Fruit fly (Drosophila melanogaster) whole organism, prepupa: ENCODE measurements around the gene CG9578.

ENCODE experiments used
- Blimp-1 ChIP-seq: fragments of 200-800 bp; sonication (Bioruptor generic); optimal IDR thresholded peaks from 3 replicates; lab custom pipeline; 2017; ENCODE audit warnings: missing biosample characterization, missing genetic modification characterization, mild to moderate bottlenecking, moderate library complexity, missing genetic modification reagents
- CG11294 ChIP-seq: fragments of 200-800 bp; sonication (Bioruptor generic); IDR thresholded peaks from 2 replicates; pipeline ENCODE4 v1.3.6; 2022; ENCODE audit warnings: missing biosample characterization, missing genetic modification characterization
- CG11762 ChIP-seq: fragments of 200-800 bp; sonication (Bioruptor generic); optimal IDR thresholded peaks from 3 replicates; lab custom pipeline; 2016; ENCODE audit warnings: missing biosample characterization, missing genetic modification characterization; ENCODE audit not compliant: insufficient read depth
- CG16779 ChIP-seq: fragments of 200-800 bp; sonication (Bioruptor generic); optimal IDR thresholded peaks from 3 replicates; lab custom pipeline; 2017; ENCODE audit warnings: missing biosample characterization, mild to moderate bottlenecking, missing genetic modification characterization
- CG3032 ChIP-seq: fragments of 200-800 bp; optimal IDR thresholded peaks from 2 replicates; lab custom pipeline; 2019; ENCODE audit warnings: missing biosample characterization, mild to moderate bottlenecking, missing genetic modification characterization, moderate library complexity
- CG31627 ChIP-seq: fragments of 200-800 bp; sonication (Bioruptor generic); optimal IDR thresholded peaks from 3 replicates; lab custom pipeline; 2016; ENCODE audit warnings: missing biosample characterization, missing genetic modification characterization
- CG6163 ChIP-seq: fragments of 200-800 bp; sonication (Bioruptor generic); IDR thresholded peaks from 3 replicates; pipeline ENCODE4 v1.3.6; 2022; ENCODE audit warnings: missing biosample characterization, missing genetic modification characterization
- CG6792 ChIP-seq: fragments of 200-800 bp; sonication (Bioruptor generic); optimal IDR thresholded peaks from 3 replicates; lab custom pipeline; 2016; ENCODE audit warnings: missing biosample characterization, missing genetic modification characterization
- CG6854 ChIP-seq: fragments of 200-800 bp; sonication (Bioruptor generic); optimal IDR thresholded peaks from 2 replicates; lab custom pipeline; 2017; ENCODE audit warnings: missing biosample characterization, mild to moderate bottlenecking, missing genetic modification characterization
- CG8632 ChIP-seq: fragments of 200-800 bp; sonication (Bioruptor generic); optimal IDR thresholded peaks from 3 replicates; lab custom pipeline; 2016; ENCODE audit warnings: missing biosample characterization, missing genetic modification characterization
- Met ChIP-seq: fragments of 200-800 bp; sonication (Bioruptor generic); optimal IDR thresholded peaks from 3 replicates; lab custom pipeline; 2016; ENCODE audit warnings: missing biosample characterization, missing genetic modification characterization
- OdsH ChIP-seq: fragments of 200-800 bp; sonication (Bioruptor generic); optimal IDR thresholded peaks from 3 replicates; lab custom pipeline; 2016; ENCODE audit warnings: missing biosample characterization, missing genetic modification characterization
- lz ChIP-seq: fragments of 200-800 bp; sonication (Bioruptor generic); optimal IDR thresholded peaks from 3 replicates; lab custom pipeline; 2016; ENCODE audit warnings: missing biosample characterization, missing genetic modification characterization
- net ChIP-seq: fragments of 200-800 bp; sonication (Bioruptor generic); optimal IDR thresholded peaks from 3 replicates; lab custom pipeline; 2016; ENCODE audit warnings: missing biosample characterization, missing genetic modification characterization

DNA sequence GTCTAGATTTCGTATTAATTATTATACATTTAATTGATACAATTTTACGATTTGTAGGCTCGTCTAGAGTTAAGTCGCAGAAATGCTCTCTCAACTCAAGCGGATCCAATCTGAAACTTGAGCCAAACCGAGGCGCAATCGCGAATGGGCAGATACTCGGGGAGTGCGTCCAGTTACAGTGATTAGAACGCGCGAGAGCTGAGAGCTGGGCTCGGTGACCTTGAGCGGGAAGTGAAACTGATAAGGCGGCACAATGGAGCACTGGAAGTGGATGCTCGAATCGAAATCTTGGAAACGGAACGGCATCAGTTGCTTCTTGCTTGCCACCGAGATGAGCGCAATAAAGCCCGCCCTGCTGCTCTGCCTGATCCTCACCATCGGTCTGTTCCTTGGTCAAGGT, 47.9 kb upstream of the CG9578 start, which contains the start of gene CG34331:
- TF ChIP-seq CG11762 (GFP tag; lab: Kevin White, UChicago) = no peak
- no peak for TF ChIP-seq CG6792 (GFP tag; lab: Kevin White, UChicago)
- no peak for TF ChIP-seq Blimp-1 (GFP tag; lab: Kevin White, UChicago)
- no peak for TF ChIP-seq CG16779 (tag; lab: Kevin White, UChicago)
- TF ChIP-seq CG11294 (GFP tag; lab: Robert Waterston, UW) = no peak
- TF ChIP-seq CG6163 = no peak
- TF ChIP-seq net = no peak
- TF ChIP-seq Met (GFP tag; lab: Kevin White, UChicago) = no peak
- TF ChIP-seq CG8632 (GFP tag; lab: Kevin White, UChicago) = no peak
- TF ChIP-seq lz (GFP tag; lab: Kevin White, UChicago) = no peak
- no peak for TF ChIP-seq CG6854
- no peak for TF ChIP-seq CG31627 (GFP tag; lab: Kevin White, UChicago)
- no peak for TF ChIP-seq CG3032
- TF ChIP-seq OdsH (GFP tag; lab: Kevin White, UChicago) = no peak
